Worm (Caenorhabditis elegans) whole organism, early embryonic: Measurements from ENCODE around the gene mtm-9.

Source experiments
- B0310.2 ChIP-seq: sonication (generic microtip); optimal IDR thresholded peaks from 2 replicates; lab custom pipeline; 2016; ENCODE audit warnings: mild to moderate bottlenecking, missing genetic modification characterization, missing compliant biosample characterization
- ama-1 ChIP-seq: fragments of 150-350 bp; optimal IDR thresholded peaks from 2 replicates; lab custom pipeline; 2014
- ceh-36 ChIP-seq: sonication (generic microtip); optimal IDR thresholded peaks from 2 replicates; lab custom pipeline; 2016; ENCODE audit warnings: missing genetic modification characterization, inconsistent platforms, missing compliant biosample characterization
- ets-7 ChIP-seq: sonication (generic microtip); optimal IDR thresholded peaks from 2 replicates; lab custom pipeline; 2016; ENCODE audit warnings: missing genotype, missing genetic modification characterization, missing compliant biosample characterization
- hmbx-1 ChIP-seq: sonication (generic microtip); optimal IDR thresholded peaks from 2 replicates; lab custom pipeline; 2016; ENCODE audit warnings: mild to moderate bottlenecking, missing genetic modification characterization, missing compliant biosample characterization
- hnd-1 ChIP-seq: sonication (generic microtip); optimal IDR thresholded peaks from 2 replicates; lab custom pipeline; 2016; ENCODE audit warnings: missing genetic modification characterization, missing compliant biosample characterization
- tbx-11 ChIP-seq: fragments of 200-800 bp; sonication (Bioruptor generic); IDR thresholded peaks from 2 replicates; pipeline ENCODE4 v1.3.6; 2022; ENCODE audit warnings: missing genetic modification characterization, missing compliant biosample characterization
- tra-4 ChIP-seq: sonication (generic microtip); optimal IDR thresholded peaks from 2 replicates; lab custom pipeline; 2017; ENCODE audit warnings: missing genetic modification characterization, missing compliant biosample characterization

DNA sequence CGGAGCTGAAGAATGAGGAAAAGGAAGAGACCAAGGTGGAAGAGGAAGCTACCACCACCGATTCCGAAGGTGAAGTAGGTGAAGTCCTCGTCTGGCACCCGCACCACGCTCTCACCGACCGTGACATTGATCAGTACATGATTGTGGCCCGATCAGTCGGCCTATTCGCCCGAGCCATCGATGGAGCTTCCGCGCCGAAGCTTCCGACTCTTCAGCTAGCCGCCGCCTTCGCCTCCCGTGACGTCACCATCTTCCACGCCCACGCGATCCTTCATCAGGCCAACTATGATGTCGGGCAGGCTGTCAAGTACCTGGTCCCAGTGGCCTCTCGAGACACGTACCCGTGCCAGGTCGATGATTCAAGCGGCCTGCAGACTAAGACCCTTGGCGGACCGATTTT, 37.2 kb upstream of the mtm-9 start:
- TF ChIP-seq hmbx-1 (tag; lab: Kevin White, UChicago) = no peak
- no peak for TF ChIP-seq hnd-1 (tag; lab: Kevin White, UChicago)
- no peak for TF ChIP-seq ceh-36 (tag; lab: Kevin White, UChicago)
- TF ChIP-seq B0310.2 (tag; lab: Kevin White, UChicago) = no peak
- TF ChIP-seq tbx-11 = no peak
- TF ChIP-seq ets-7 = no peak
- no peak for TF ChIP-seq tra-4 (tag; lab: Kevin White, UChicago)
- TF ChIP-seq ama-1 (lab: Kevin White, UChicago) = no peak
